Worm (Caenorhabditis elegans): ENCODE results near the gene irld-57.

Gene irld-57

DNA sequence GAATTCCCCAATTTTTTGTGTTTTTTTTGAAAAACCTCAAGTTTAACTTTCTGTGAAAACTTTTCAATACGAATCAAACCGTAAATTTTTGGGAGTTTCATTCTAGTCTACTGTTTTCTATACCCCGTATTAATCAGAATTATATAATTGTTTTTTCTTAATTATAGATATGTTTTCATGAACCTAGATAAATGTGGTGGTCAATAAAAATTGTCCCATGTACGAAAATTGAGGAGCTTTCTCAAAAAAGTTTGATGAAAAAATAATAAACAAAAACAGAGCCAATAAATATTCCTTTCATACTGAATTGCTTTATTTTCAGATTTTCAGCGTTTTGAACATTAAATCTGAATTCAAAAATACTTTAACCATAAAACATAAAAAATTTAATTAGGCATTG, 16.1 kb downstream of the irld-57 start, which contains the start of gene Y6E2A.1:
Gene Y6E2A.1 (minus strand): TSS at position 101 of the 400 bp plus-strand sequence.
- TF ChIP-seq nhr-11 (tag; optimal IDR thresholded peaks at IDR 0.05) = no peak
- TF ChIP-seq ama-1 (optimal IDR thresholded peaks at IDR 0.05) = no peak
- TF ChIP-seq unc-62 (GFP tag; optimal IDR thresholded peaks at IDR 0.05) = no peak
- no peak for TF ChIP-seq jun-1 (tag; optimal IDR thresholded peaks at IDR 0.05)
- TF ChIP-seq nhr-237 (tag; optimal IDR thresholded peaks at IDR 0.05) = no peak
- TF ChIP-seq lsy-12 (tag; optimal IDR thresholded peaks at IDR 0.05) = no peak
- no peak for TF ChIP-seq nhr-76 (tag; optimal IDR thresholded peaks at IDR 0.05)
- no peak for TF ChIP-seq ceh-9 (tag; optimal IDR thresholded peaks at IDR 0.05)
- TF ChIP-seq fkh-10 (GFP tag; optimal IDR thresholded peaks at IDR 0.05) = no peak
- TF ChIP-seq tbx-2 (tag; optimal IDR thresholded peaks at IDR 0.05) = no peak

DNA sequence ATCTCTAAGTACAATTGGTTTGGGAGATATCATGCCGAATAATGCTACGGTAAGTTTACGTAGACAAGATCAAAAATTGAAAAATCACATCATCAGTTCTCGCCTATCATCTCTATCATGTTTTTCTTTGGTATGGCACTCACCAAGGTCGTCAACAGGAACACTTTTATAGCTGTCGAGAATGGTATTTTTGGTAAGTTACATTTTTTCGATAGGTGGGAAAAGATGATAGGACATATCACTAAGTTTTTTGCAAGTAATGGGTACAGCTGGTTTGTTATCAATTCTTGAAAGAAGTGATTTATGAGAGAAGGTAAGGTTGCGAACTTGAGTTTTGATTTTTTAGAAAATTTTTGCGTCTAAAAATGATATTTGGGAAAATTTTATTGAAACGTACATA, 18.5 kb downstream of the irld-57 start:
- TF ChIP-seq lin-15B (tag; optimal IDR thresholded peaks at IDR 0.05) (no peak), ceh-28 (tag; optimal IDR thresholded peaks at IDR 0.05) (no peak), fkh-2 (tag; optimal IDR thresholded peaks at IDR 0.05) (no peak), unc-62 (GFP tag; optimal IDR thresholded peaks at IDR 0.05) (no peak), elt-2 (tag; optimal IDR thresholded peaks at IDR 0.05) (no peak), nhr-237 (tag; optimal IDR thresholded peaks at IDR 0.05) (no peak), daf-12 (tag; optimal IDR thresholded peaks at IDR 0.05) (no peak), elt-3 (tag; optimal IDR thresholded peaks at IDR 0.05) (peak in 2 of 3 experiments; percentile 17 to 74), aly-2 (tag; optimal IDR thresholded peaks at IDR 0.05) (no peak), nhr-25 (tag; optimal IDR thresholded peaks at IDR 0.05) (peak; percentile 24), nhr-11 (tag; optimal IDR thresholded peaks at IDR 0.05) (no peak), snpc-4 (tag; optimal IDR thresholded peaks at IDR 0.05) (no peak), nhr-28 (tag; optimal IDR thresholded peaks at IDR 0.05) (no peak), lin-39 (tag; optimal IDR thresholded peaks at IDR 0.05) (no peak), ZK546.5 (tag; optimal IDR thresholded peaks at IDR 0.05) (no peak), nfya-1 (tag; optimal IDR thresholded peaks at IDR 0.05; ENCODE audit: insufficient read depth) (no peak), unc-39 (tag; optimal IDR thresholded peaks at IDR 0.05) (no peak), pha-4 (tag; optimal IDR thresholded peaks at IDR 0.05) (no peak)

DNA sequence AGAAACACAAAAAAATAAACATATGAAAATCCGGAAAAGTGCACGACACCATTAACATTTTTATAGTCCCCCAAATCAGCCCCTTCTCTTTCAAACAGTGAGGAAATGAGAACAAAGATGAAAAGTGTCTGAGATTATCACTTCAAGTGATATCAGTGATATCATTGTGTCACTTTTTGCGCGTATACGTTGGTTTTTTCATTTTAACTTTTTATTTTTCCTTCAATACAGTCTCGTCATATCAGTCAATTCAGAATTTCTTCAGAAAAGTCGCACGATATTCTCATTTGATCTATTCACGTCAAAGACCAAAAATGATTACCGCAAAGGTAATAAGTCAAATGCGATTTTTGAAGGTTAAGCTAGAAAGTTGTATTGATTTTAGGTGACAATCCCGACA, 21.8 kb downstream of the irld-57 start, which contains the start of gene twk-34:
Gene twk-34 (plus strand): TSS at position 216 of the 400 bp plus-strand sequence.
- TF ChIP-seq nhr-23 (tag; optimal IDR thresholded peaks at IDR 0.05) (no peak), nhr-67 (tag; optimal IDR thresholded peaks at IDR 0.05) (no peak), elt-3 (tag; optimal IDR thresholded peaks at IDR 0.05) (peak in 1 of 3 experiments; percentile 52), aly-2 (tag; optimal IDR thresholded peaks at IDR 0.05) (no peak)

DNA sequence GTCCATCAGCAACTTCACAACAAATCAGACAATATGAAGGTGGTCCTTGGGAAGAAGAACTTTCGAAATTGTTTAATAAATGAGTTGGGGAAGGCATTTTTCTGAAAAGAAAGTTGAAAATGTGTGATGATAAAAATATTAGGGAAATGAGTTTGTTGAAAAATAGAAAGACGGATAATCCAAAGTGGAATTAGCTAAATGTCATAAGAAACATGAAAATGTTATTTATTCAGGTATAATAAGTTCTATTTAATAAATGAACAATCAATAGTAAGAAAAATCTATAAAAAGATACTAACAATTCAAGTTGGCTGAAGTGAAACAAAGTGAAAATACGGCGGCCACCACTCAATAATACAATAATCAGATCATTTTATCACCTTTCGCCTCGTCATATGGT, 24.2 kb downstream of the irld-57 start, which contains the start of gene nhr-53:
Gene nhr-53 (minus strand): TSS at position 101 of the 400 bp plus-strand sequence.
- TF ChIP-seq fos-1 (tag; optimal IDR thresholded peaks at IDR 0.05) (no peak), ceh-9 (tag; optimal IDR thresholded peaks at IDR 0.05) (no peak), jun-1 (tag; optimal IDR thresholded peaks at IDR 0.05) (no peak), eor-1 (tag; optimal IDR thresholded peaks at IDR 0.05) (no peak), daf-12 (tag; optimal IDR thresholded peaks at IDR 0.05) (no peak), nhr-77 (tag; optimal IDR thresholded peaks at IDR 0.05) (no peak), ceh-16 (tag; optimal IDR thresholded peaks at IDR 0.05) (no peak), nhr-76 (tag; optimal IDR thresholded peaks at IDR 0.05) (no peak), nhr-43 (tag; optimal IDR thresholded peaks at IDR 0.05; ENCODE audit: poor library complexity, severe bottlenecking) (no peak), nhr-12 (tag; optimal IDR thresholded peaks at IDR 0.05) (no peak), nhr-237 (tag; optimal IDR thresholded peaks at IDR 0.05) (no peak), nhr-23 (tag; optimal IDR thresholded peaks at IDR 0.05) (no peak), ztf-4 (tag; optimal IDR thresholded peaks at IDR 0.05) (no peak), sea-2 (GFP tag; optimal IDR thresholded peaks at IDR 0.05) (no peak), snpc-4 (tag; optimal IDR thresholded peaks at IDR 0.05) (no peak), aly-2 (tag; optimal IDR thresholded peaks at IDR 0.05) (no peak), lin-15B (tag; optimal IDR thresholded peaks at IDR 0.05) (no peak), ztf-11 (tag; optimal IDR thresholded peaks at IDR 0.05) (no peak), nhr-67 (tag; optimal IDR thresholded peaks at IDR 0.05) (no peak), lsy-12 (tag; optimal IDR thresholded peaks at IDR 0.05) (no peak)
